ENCODE assay signal across 4 fruit fly cellular contexts in the genomic region with DNA sequence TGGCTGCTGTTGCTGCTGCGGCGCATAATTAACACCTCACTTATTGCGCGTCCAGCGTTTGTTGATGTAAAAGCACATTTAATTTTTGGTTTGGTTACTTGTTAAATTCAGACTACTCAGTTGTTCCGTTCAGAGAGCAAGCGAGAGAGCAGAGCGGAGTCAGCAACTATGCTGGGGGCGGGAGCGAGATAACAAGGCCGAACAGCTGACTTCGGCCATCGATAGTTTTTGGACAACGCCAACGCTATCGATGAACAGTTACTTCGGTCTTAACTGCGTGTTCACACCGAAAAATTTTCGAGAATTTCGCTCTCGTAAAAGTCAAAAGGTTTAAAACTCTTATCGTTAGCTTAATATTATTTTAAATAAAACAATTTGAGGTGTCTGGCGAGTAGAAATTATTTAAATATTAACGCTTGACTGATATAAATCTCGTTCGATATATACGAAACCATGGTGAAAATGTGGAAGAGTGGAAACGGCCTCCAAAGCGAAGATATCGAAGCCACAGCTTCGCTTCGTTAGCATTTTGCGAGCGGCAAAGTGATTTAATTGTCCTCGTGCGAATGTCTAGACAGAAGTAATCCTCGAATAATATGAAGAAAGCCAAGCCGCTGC.
TF ChIP-seq lines count a peak whose summit lies in the region.

A gene (minus strand): TSS at position 116 of the 618 bp plus-strand sequence.
A gene (plus strand): TSS at position 256 of the 618 bp plus-strand sequence.

TF ChIP-seq in whole organism, adult, 20 proteins besides CTCF, POLR2A, EP300 and RAD21 (continued from another document):
- peak; percentile 45 for TF ChIP-seq pad (GFP tag; optimal IDR thresholded peaks at IDR 0.05; lab: Kevin White, UChicago)
- peak; percentile 66 for TF ChIP-seq Hr96 (GFP tag; optimal IDR thresholded peaks at IDR 0.05; lab: Kevin White, UChicago)
- peak; percentile 46 for TF ChIP-seq CG7101 (tag; optimal IDR thresholded peaks at IDR 0.05; lab: Kevin White, UChicago)
- TF ChIP-seq CG5204 (GFP tag; optimal IDR thresholded peaks at IDR 0.05; lab: Kevin White, UChicago), result peak; percentile 51

TF ChIP-seq in whole organism, embryonic, 481 proteins besides CTCF, POLR2A, EP300 and RAD21 (continued from another document and continues in another):
- no peak for TF ChIP-seq sima (GFP tag; optimal IDR thresholded peaks at IDR 0.05; lab: Kevin White, UChicago)
- TF ChIP-seq CG6654 (GFP tag; optimal IDR thresholded peaks at IDR 0.05; lab: Kevin White, UChicago), result no peak
- TF ChIP-seq CG12155 (GFP tag; optimal IDR thresholded peaks at IDR 0.05; lab: Kevin White, UChicago), result peak; percentile 64
- TF ChIP-seq sr (GFP tag; IDR thresholded peaks at IDR 0.05; lab: Robert Waterston, UW), result no peak
- TF ChIP-seq Dll (GFP tag; IDR thresholded peaks at IDR 0.05; lab: Robert Waterston, UW; ENCODE audit: partially characterized antibody), result peak; percentile 91
- peak; percentile 41 for TF ChIP-seq CG8944 (GFP tag; optimal IDR thresholded peaks at IDR 0.05; lab: Kevin White, UChicago)
- no peak for TF ChIP-seq ap (GFP tag; IDR thresholded peaks at IDR 0.05; lab: Robert Waterston, UW)
- TF ChIP-seq fd3F (GFP tag; optimal IDR thresholded peaks at IDR 0.05; lab: Kevin White, UChicago), result peak; percentile 3
- TF ChIP-seq B-H1 (GFP tag; IDR thresholded peaks at IDR 0.05; lab: Robert Waterston, UW), result no peak; the same call in 2 of the 3 replicates
- TF ChIP-seq knrl (GFP tag; IDR thresholded peaks at IDR 0.05; lab: Robert Waterston, UW; ENCODE audit: partially characterized antibody), result peak; percentile 93
- peak; percentile 75 for TF ChIP-seq Hmr (GFP tag; optimal IDR thresholded peaks at IDR 0.05; lab: Kevin White, UChicago)
- no peak for TF ChIP-seq Awh (GFP tag; IDR thresholded peaks at IDR 0.05; lab: Robert Waterston, UW)
- TF ChIP-seq dan (GFP tag; IDR thresholded peaks at IDR 0.05; lab: Robert Waterston, UW), result no peak
- TF ChIP-seq CG4404 (GFP tag; IDR thresholded peaks at IDR 0.05; lab: Robert Waterston, UW), result peak; percentile 56; the same call in 1 of the 2 replicates
- no peak for TF ChIP-seq pan (optimal IDR thresholded peaks at IDR 0.05; lab: Kevin White, UChicago)
- TF ChIP-seq pan (GFP tag; optimal IDR thresholded peaks at IDR 0.05 in 1 of 2, IDR thresholded peaks at IDR 0.05 in 1 of 2), result peak in 1 of 2 experiments; percentile 47
- TF ChIP-seq CG2202 (tag; optimal IDR thresholded peaks at IDR 0.05; lab: Kevin White, UChicago), result no peak
- TF ChIP-seq CG31441 (GFP tag; IDR thresholded peaks at IDR 0.05; lab: Robert Waterston, UW), result peak; percentile 69
- no peak; the same call in 2 of the 3 replicates for TF ChIP-seq croc (GFP tag; conservative IDR thresholded peaks at IDR 0.05; lab: Robert Waterston, UW)
- TF ChIP-seq NC2β (GFP tag; optimal IDR thresholded peaks at IDR 0.05; lab: Kevin White, UChicago), result peak; percentile 53
- TF ChIP-seq Hey (tag; optimal IDR thresholded peaks at IDR 0.05; lab: Kevin White, UChicago), result no peak
- TF ChIP-seq CG10565 (GFP tag; optimal IDR thresholded peaks at IDR 0.05; lab: Kevin White, UChicago), result no peak
- peak; percentile 78 for TF ChIP-seq YL-1 (GFP tag; optimal IDR thresholded peaks at IDR 0.05; lab: Kevin White, UChicago)
- no peak for TF ChIP-seq NC2α (GFP tag; optimal IDR thresholded peaks at IDR 0.05; lab: Kevin White, UChicago)
- TF ChIP-seq ems (GFP tag; optimal IDR thresholded peaks at IDR 0.05; lab: Kevin White, UChicago), result peak; percentile 7
- TF ChIP-seq Doc2 (GFP tag; IDR thresholded peaks at IDR 0.05; lab: Robert Waterston, UW), result no peak
- TF ChIP-seq zf30C (GFP tag; optimal IDR thresholded peaks at IDR 0.05; lab: Kevin White, UChicago), result no peak
- TF ChIP-seq CG2678 (tag; optimal IDR thresholded peaks at IDR 0.05; lab: Kevin White, UChicago), result no peak
- TF ChIP-seq Poxn (GFP tag; IDR thresholded peaks at IDR 0.05; lab: Robert Waterston, UW), result no peak
- TF ChIP-seq CG17361 (GFP tag; IDR thresholded peaks at IDR 0.05; lab: Robert Waterston, UW), result peak; percentile 82
- TF ChIP-seq Sox100B (GFP tag; optimal IDR thresholded peaks at IDR 0.05; lab: Kevin White, UChicago), result peak; percentile 43
- no peak for TF ChIP-seq eve (GFP tag; optimal IDR thresholded peaks at IDR 0.05; lab: Kevin White, UChicago)
- TF ChIP-seq bab2 (GFP tag; optimal IDR thresholded peaks at IDR 0.05; lab: Kevin White, UChicago), result peak; percentile 42
- no peak for TF ChIP-seq gsb (GFP tag; IDR thresholded peaks at IDR 0.05; lab: Robert Waterston, UW)
- TF ChIP-seq Myb (GFP tag; optimal IDR thresholded peaks at IDR 0.05; lab: Kevin White, UChicago), result peak; percentile 24
- TF ChIP-seq ham (GFP tag; IDR thresholded peaks at IDR 0.05; lab: Robert Waterston, UW), result no peak
- peak; percentile 23 for TF ChIP-seq CG13123 (GFP tag; optimal IDR thresholded peaks at IDR 0.05; lab: Kevin White, UChicago)
- peak; percentile 59 for TF ChIP-seq CG15269 (tag; optimal IDR thresholded peaks at IDR 0.05; lab: Kevin White, UChicago)
- peak; percentile 40 for TF ChIP-seq CG18764 (GFP tag; optimal IDR thresholded peaks at IDR 0.05; lab: Kevin White, UChicago)
- TF ChIP-seq cad (GFP tag; optimal IDR thresholded peaks at IDR 0.05; lab: Kevin White, UChicago), result no peak

TF ChIP-seq in whole organism, prepupa, 60 proteins besides CTCF, POLR2A, EP300 and RAD21 (continued from another document):
- TF ChIP-seq vri (GFP tag; optimal IDR thresholded peaks at IDR 0.05; lab: Kevin White, UChicago) (no peak), dac (GFP tag; optimal IDR thresholded peaks at IDR 0.05; lab: Kevin White, UChicago) (peak; percentile 2), CG11294 (GFP tag; IDR thresholded peaks at IDR 0.05; lab: Robert Waterston, UW) (no peak), Eip78C (GFP tag; lab: Kevin White, UChicago) (peak; percentile 79), Ets96B (tag; optimal IDR thresholded peaks at IDR 0.05; lab: Kevin White, UChicago) (peak; percentile 53), Hr39 (GFP tag; optimal IDR thresholded peaks at IDR 0.05; lab: Kevin White, UChicago) (peak; percentile 66), fkh (GFP tag; optimal IDR thresholded peaks at IDR 0.05; lab: Kevin White, UChicago) (no peak), fd85E (GFP tag; optimal IDR thresholded peaks at IDR 0.05; lab: Kevin White, UChicago) (no peak), Smox (GFP tag; optimal IDR thresholded peaks at IDR 0.05; lab: Kevin White, UChicago) (no peak), CG1621 (tag; optimal IDR thresholded peaks at IDR 0.05; lab: Kevin White, UChicago) (peak; percentile 31), svp (GFP tag; lab: Kevin White, UChicago) (peak; percentile 86), CG15336 (GFP tag; IDR thresholded peaks at IDR 0.05; lab: Robert Waterston, UW) (peak; percentile 32; the same call in 1 of the 2 replicates), Sox102F (GFP tag; optimal IDR thresholded peaks at IDR 0.05; lab: Kevin White, UChicago) (peak; percentile 50), salr (GFP tag; optimal IDR thresholded peaks at IDR 0.05; lab: Kevin White, UChicago) (peak in 1 of 2 experiments; percentile 68), CG8632 (GFP tag; optimal IDR thresholded peaks at IDR 0.05; lab: Kevin White, UChicago) (no peak), Eip75B (GFP tag; optimal IDR thresholded peaks at IDR 0.05; lab: Kevin White, UChicago) (peak; percentile 61), CG4318 (GFP tag; optimal IDR thresholded peaks at IDR 0.05; lab: Kevin White, UChicago) (peak; percentile 47), CG3032 (tag; optimal IDR thresholded peaks at IDR 0.05; lab: Kevin White, UChicago) (peak; percentile 56), CG16779 (tag; optimal IDR thresholded peaks at IDR 0.05; lab: Kevin White, UChicago) (no peak), Ets21C (GFP tag; optimal IDR thresholded peaks at IDR 0.05; lab: Kevin White, UChicago) (peak; percentile 57), eg (GFP tag; IDR thresholded peaks at IDR 0.05; lab: Robert Waterston, UW) (no peak), CG10669 (GFP tag; optimal IDR thresholded peaks at IDR 0.05; lab: Kevin White, UChicago) (no peak), acj6 (GFP tag; optimal IDR thresholded peaks at IDR 0.05; lab: Kevin White, UChicago) (peak; percentile 71), CG32006 (GFP tag; optimal IDR thresholded peaks at IDR 0.05; lab: Kevin White, UChicago) (no peak), Blimp-1 (GFP tag; optimal IDR thresholded peaks at IDR 0.05; lab: Kevin White, UChicago) (no peak), CG6808 (GFP tag; optimal IDR thresholded peaks at IDR 0.05; lab: Kevin White, UChicago) (peak; percentile 5), CG6854 (GFP tag; optimal IDR thresholded peaks at IDR 0.05; lab: Kevin White, UChicago) (peak; percentile 44), Hr38 (GFP tag; optimal IDR thresholded peaks at IDR 0.05; lab: Kevin White, UChicago) (no peak), CG34406 (GFP tag; optimal IDR thresholded peaks at IDR 0.05; lab: Kevin White, UChicago) (peak; percentile 47), CG6792 (GFP tag; optimal IDR thresholded peaks at IDR 0.05; lab: Kevin White, UChicago) (peak; percentile 56), CG10631 (GFP tag; optimal IDR thresholded peaks at IDR 0.05; lab: Kevin White, UChicago) (peak; percentile 55), CG3919 (GFP tag; optimal IDR thresholded peaks at IDR 0.05; lab: Kevin White, UChicago) (peak; percentile 58), CG31627 (GFP tag; optimal IDR thresholded peaks at IDR 0.05; lab: Kevin White, UChicago) (peak; percentile 70), Sox14 (GFP tag; optimal IDR thresholded peaks at IDR 0.05; lab: Kevin White, UChicago) (peak; percentile 77), fd59A (GFP tag; optimal IDR thresholded peaks at IDR 0.05; lab: Kevin White, UChicago) (no peak), achi (GFP tag; optimal IDR thresholded peaks at IDR 0.05; lab: Kevin White, UChicago) (peak; percentile 44), ss (GFP tag; optimal IDR thresholded peaks at IDR 0.05; lab: Kevin White, UChicago) (peak in 1 of 2 experiments; percentile 4), topi (GFP tag; optimal IDR thresholded peaks at IDR 0.05; lab: Kevin White, UChicago) (peak; percentile 65), CG6163 (GFP tag; IDR thresholded peaks at IDR 0.05; lab: Robert Waterston, UW) (peak; percentile 41; the same call in 1 of the 3 replicates), CG8319 (GFP tag; optimal IDR thresholded peaks at IDR 0.05; lab: Kevin White, UChicago) (peak; percentile 7)

TF ChIP-seq in whole organism, wandering third instar larva, 38 proteins besides CTCF, POLR2A, EP300 and RAD21 (continued from another document):
- TF ChIP-seq dsf (GFP tag; optimal IDR thresholded peaks at IDR 0.05; lab: Kevin White, UChicago; ENCODE audit: borderline replicate concordance) (peak; percentile 28), OdsH (GFP tag; optimal IDR thresholded peaks at IDR 0.05; lab: Kevin White, UChicago) (peak; percentile 56), jim (GFP tag; optimal IDR thresholded peaks at IDR 0.05; lab: Kevin White, UChicago) (no peak), Sp1 (GFP tag; optimal IDR thresholded peaks at IDR 0.05; lab: Kevin White, UChicago) (peak; percentile 56), Jra (GFP tag; optimal IDR thresholded peaks at IDR 0.05; lab: Kevin White, UChicago) (peak; percentile 72), dl (GFP tag; optimal IDR thresholded peaks at IDR 0.05; lab: Kevin White, UChicago; ENCODE audit: insufficient read depth in 1 of 2, partially characterized antibody in 2 of 2) (peak; percentile 84 to 90), HLH106 (tag; optimal IDR thresholded peaks at IDR 0.05; lab: Kevin White, UChicago) (peak; percentile 61), lola (GFP tag; optimal IDR thresholded peaks at IDR 0.05; lab: Kevin White, UChicago) (no peak), Myc (optimal IDR thresholded peaks at IDR 0.05; lab: Kevin White, UChicago) (peak; percentile 21), usp (GFP tag; optimal IDR thresholded peaks at IDR 0.05; lab: Kevin White, UChicago) (no peak), br (GFP tag; optimal IDR thresholded peaks at IDR 0.05; lab: Kevin White, UChicago) (peak; percentile 47), CG32264 (GFP tag; optimal IDR thresholded peaks at IDR 0.05; lab: Kevin White, UChicago) (no peak), tai (GFP tag; optimal IDR thresholded peaks at IDR 0.05; lab: Kevin White, UChicago) (no peak), rgr (GFP tag; optimal IDR thresholded peaks at IDR 0.05; lab: Kevin White, UChicago) (peak; percentile 74)
